Worm (Caenorhabditis elegans) whole organism, L4 larva: Measurements from ENCODE around the gene lin-24.

Source experiments
- D1046.2 ChIP-seq: fragments of 200-800 bp; sonication (Bioruptor generic); IDR thresholded peaks from 2 replicates; pipeline ENCODE4 v1.3.6; 2022; ENCODE audit warnings: missing genetic modification characterization, missing compliant biosample characterization
- F26F4.8 ChIP-seq: fragments of 200-800 bp; sonication (Bioruptor generic); conservative IDR thresholded peaks from 2 replicates; pipeline ENCODE4 v1.3.6; 2022; ENCODE audit warnings: missing genetic modification characterization, missing compliant biosample characterization
- Y48G9A.11 ChIP-seq: fragments of 200-800 bp; sonication (Bioruptor generic); IDR thresholded peaks from 2 replicates; pipeline ENCODE4 v1.3.6; 2022; ENCODE audit warnings: missing genetic modification reagents, missing genetic modification characterization, missing compliant biosample characterization
- Y75B8A.6 ChIP-seq: fragments of 200-800 bp; sonication (Bioruptor generic); IDR thresholded peaks from 2 replicates; pipeline ENCODE4 v1.3.6; 2022; ENCODE audit warnings: missing genetic modification reagents, missing genetic modification characterization, missing compliant biosample characterization
- aly-2 ChIP-seq: sonication (generic microtip); optimal IDR thresholded peaks from 2 replicates; lab custom pipeline; 2018; ENCODE audit warnings: missing biosample characterization, missing genetic modification characterization
- ceh-20 ChIP-seq: fragments of 200-800 bp; sonication (Bioruptor generic); IDR thresholded peaks from 2 replicates; pipeline ENCODE4 v1.3.6; 2022; ENCODE audit warnings: missing genetic modification reagents, missing genetic modification characterization, missing compliant biosample characterization
- ceh-28 ChIP-seq: fragments of 150-350 bp; optimal IDR thresholded peaks from 2 replicates; lab custom pipeline; 2014; ENCODE audit warnings: missing biosample characterization, missing genetic modification reagents, missing genetic modification characterization
- daf-16 ChIP-seq, 3 experiments: sonication (generic microtip); optimal IDR thresholded peaks; 2 replicates each; lab custom pipeline; 2016 to 2017; ENCODE audit warnings: missing genetic modification characterization in 3 of 3, missing genetic modification reagents in 3 of 3, mild to moderate bottlenecking in 2 of 3, missing compliant biosample characterization in 2 of 3, missing biosample characterization in 1 of 3, moderate library complexity in 1 of 3
- dmd-6 ChIP-seq: fragments of 200-800 bp; sonication (Bioruptor generic); IDR thresholded peaks from 2 replicates; pipeline ENCODE4 v1.3.6; 2022; ENCODE audit warnings: missing genetic modification reagents, missing genetic modification characterization, missing compliant biosample characterization
- dmd-9 ChIP-seq: fragments of 200-800 bp; sonication (Bioruptor generic); IDR thresholded peaks from 2 replicates; pipeline ENCODE4 v1.3.6; 2022; ENCODE audit warnings: missing genetic modification reagents, missing genetic modification characterization, missing compliant biosample characterization
- dve-1 ChIP-seq: sonication (generic microtip); optimal IDR thresholded peaks from 2 replicates; lab custom pipeline; 2017; ENCODE audit warnings: antibody characterized with exemption, mild to moderate bottlenecking, missing genetic modification characterization, missing compliant biosample characterization; ENCODE audit not compliant: insufficient read depth
- egl-43 ChIP-seq: fragments of 200-800 bp; sonication (Bioruptor generic); IDR thresholded peaks from 2 replicates; pipeline ENCODE4 v1.3.6; 2022; ENCODE audit warnings: missing genetic modification reagents, missing genetic modification characterization, missing compliant biosample characterization
- gei-8 ChIP-seq: fragments of 200-800 bp; sonication (Bioruptor generic); optimal IDR thresholded peaks from 2 replicates; lab custom pipeline; 2018; ENCODE audit warnings: mild to moderate bottlenecking, missing genetic modification characterization, missing compliant biosample characterization
- hif-1 ChIP-seq, 2 experiments: sonication (generic microtip); optimal IDR thresholded peaks; 2 replicates each; lab custom pipeline; 2016 to 2017; ENCODE audit warnings: missing compliant biosample characterization in 2 of 2, missing genetic modification characterization in 2 of 2, missing genetic modification reagents in 2 of 2, missing genotype in 2 of 2, mild to moderate bottlenecking in 1 of 2
- hlh-11 ChIP-seq: fragments of 200-800 bp; sonication (Bioruptor generic); optimal IDR thresholded peaks from 2 replicates; lab custom pipeline; 2018; ENCODE audit warnings: mild to moderate bottlenecking, missing genetic modification characterization, missing compliant biosample characterization
- lim-7 ChIP-seq: fragments of 200-800 bp; sonication (Bioruptor generic); IDR thresholded peaks from 2 replicates; pipeline ENCODE4 v1.3.6; 2022; ENCODE audit warnings: missing genetic modification characterization, missing compliant biosample characterization
- lir-3 ChIP-seq: sonication (generic microtip); optimal IDR thresholded peaks from 2 replicates; lab custom pipeline; 2016; ENCODE audit warnings: mild to moderate bottlenecking, missing genetic modification characterization, missing compliant biosample characterization
- lsy-2 ChIP-seq, 2 experiments: fragments of 150-350 bp in 1 of 2; sonication (generic microtip) in 1 of 2; optimal IDR thresholded peaks; 2 replicates each; lab custom pipeline; 2014 to 2017; ENCODE audit warnings: missing biosample characterization in 2 of 2, missing genetic modification characterization in 2 of 2
- mdl-1 ChIP-seq, 2 experiments: fragments of 150-350 bp in 1 of 2; sonication (generic microtip) in 1 of 2; optimal IDR thresholded peaks; 2 replicates each; lab custom pipeline; 2014 to 2017; ENCODE audit warnings: missing biosample characterization in 2 of 2, missing genetic modification characterization in 2 of 2
- mes-2 ChIP-seq: sonication (generic microtip); optimal IDR thresholded peaks from 2 replicates; lab custom pipeline; 2016; ENCODE audit warnings: missing genotype, mild to moderate bottlenecking, missing genetic modification characterization, missing compliant biosample characterization; ENCODE audit not compliant: poor library complexity, severe bottlenecking
- mxl-3 ChIP-seq: fragments of 200-800 bp; sonication (Bioruptor generic); optimal IDR thresholded peaks from 2 replicates; lab custom pipeline; 2018; ENCODE audit warnings: mild to moderate bottlenecking, missing genetic modification characterization, missing compliant biosample characterization
- nhr-11 ChIP-seq: fragments of 150-350 bp; optimal IDR thresholded peaks from 2 replicates; lab custom pipeline; 2014; ENCODE audit warnings: missing biosample characterization, missing genetic modification characterization
- nhr-42 ChIP-seq: fragments of 200-800 bp; sonication (Bioruptor generic); IDR thresholded peaks from 2 replicates; pipeline ENCODE4 v1.3.6; 2022; ENCODE audit warnings: missing genetic modification characterization, missing compliant biosample characterization
- nhr-77 ChIP-seq: fragments of 150-350 bp; optimal IDR thresholded peaks from 2 replicates; lab custom pipeline; 2014; ENCODE audit warnings: missing biosample characterization, missing genetic modification characterization
- set-16 ChIP-seq: fragments of 200-800 bp; sonication (Bioruptor generic); IDR thresholded peaks from 2 replicates; pipeline ENCODE4 v1.3.6; 2022; ENCODE audit warnings: missing genetic modification reagents, missing genetic modification characterization, missing compliant biosample characterization
- skn-1 ChIP-seq: fragments of 150-350 bp; optimal IDR thresholded peaks from 2 replicates; lab custom pipeline; 2014; ENCODE audit warnings: missing biosample characterization, missing genetic modification characterization
- tra-1 ChIP-seq: fragments of 200-800 bp; sonication (Bioruptor generic); IDR thresholded peaks from 2 replicates; pipeline ENCODE4 v1.3.6; 2022; ENCODE audit warnings: missing genetic modification reagents, missing genetic modification characterization, missing compliant biosample characterization
- unc-62 ChIP-seq, 3 experiments: fragments of 150-350 bp in 1 of 3; sonication (generic microtip); optimal IDR thresholded peaks in 2 of 3; peaks in 1 of 3; 1 replicate in 1 of 3; 2 replicates in 2 of 3; lab custom pipeline; 2014 to 2017; ENCODE audit warnings: missing biosample characterization in 3 of 3, missing genetic modification characterization in 3 of 3, missing genetic modification reagents in 3 of 3, missing genotype in 1 of 3
- vab-7 ChIP-seq: fragments of 200-800 bp; sonication (Bioruptor generic); IDR thresholded peaks from 2 replicates; pipeline ENCODE4 v1.3.6; 2022; ENCODE audit warnings: missing genetic modification reagents, missing genetic modification characterization, missing compliant biosample characterization
- zfp-2 ChIP-seq: sonication (generic microtip); optimal IDR thresholded peaks from 2 replicates; lab custom pipeline; 2016; ENCODE audit warnings: mild to moderate bottlenecking, missing genetic modification characterization, missing compliant biosample characterization
- ztf-11 ChIP-seq: fragments of 150-350 bp; optimal IDR thresholded peaks from 2 replicates; lab custom pipeline; 2014; ENCODE audit warnings: missing biosample characterization, missing genetic modification characterization

Gene lin-24

DNA sequence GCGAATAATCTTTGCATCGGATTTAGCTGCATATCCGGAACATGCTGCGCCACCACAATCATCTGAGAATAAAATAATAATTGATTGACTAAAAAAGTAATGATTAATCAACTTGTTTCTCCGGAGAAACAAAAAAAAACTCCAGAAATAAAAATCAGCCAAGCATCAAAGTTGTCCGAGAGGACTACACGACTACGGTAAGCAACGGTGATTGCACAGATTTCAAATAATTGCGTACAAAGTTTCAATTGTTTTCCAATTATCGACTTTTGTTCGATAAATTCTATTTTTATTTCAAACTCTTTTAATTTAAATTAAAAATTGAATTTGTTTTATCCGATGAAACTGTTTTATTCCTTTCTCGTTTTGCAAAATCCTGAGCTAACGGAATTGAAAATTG, 35.9 kb upstream of the lin-24 start, which contains the start of gene cpsf-4:
TSS of gene cpsf-4 (minus strand) at position 62 of the 400 bp plus-strand sequence.
- TF ChIP-seq ztf-11 (tag; lab: Kevin White, UChicago): no peak
- peak in 1 of 2 experiments; percentile 91 for TF ChIP-seq lsy-2 (tag; optimal IDR thresholded peaks at IDR 0.05; lab: Kevin White, UChicago)
- TF ChIP-seq aly-2 (tag; lab: Kevin White, UChicago): no peak

DNA sequence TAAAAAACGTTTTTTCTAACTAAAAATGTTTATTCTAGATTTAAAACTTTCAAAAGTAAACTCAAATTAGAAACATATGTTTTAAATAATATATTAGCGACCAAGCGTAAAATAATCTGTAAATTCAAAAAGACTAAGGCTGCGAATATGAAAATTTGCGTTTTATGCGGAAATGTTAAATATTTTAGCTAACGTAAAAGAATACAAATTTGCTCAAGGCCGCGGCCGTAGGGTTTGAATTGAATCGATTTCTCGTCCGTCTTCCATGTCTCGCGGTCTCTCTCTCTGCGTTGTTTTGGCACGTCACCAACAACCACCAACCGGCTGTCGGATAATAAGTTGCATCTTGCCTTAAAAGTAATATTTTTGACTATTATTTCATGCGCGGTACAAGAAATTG, 35.5 kb upstream of the lin-24 start, which contains the start of gene F11A10.5:
TSS of gene F11A10.5 (plus strand) at position 301 of the 400 bp plus-strand sequence.
- TF ChIP-seq lsy-2 (tag; optimal IDR thresholded peaks at IDR 0.05; lab: Kevin White, UChicago) (no peak), unc-62 (GFP tag; optimal IDR thresholded peaks at IDR 0.05 in 1 of 2; lab: Kevin White, UChicago) (peak in 1 of 2 experiments; percentile 48), unc-62 (tag; optimal IDR thresholded peaks at IDR 0.05; lab: Kevin White, UChicago) (no peak), ceh-20 (GFP tag; lab: Robert Waterston, UW) (no peak), nhr-11 (tag; lab: Kevin White, UChicago) (no peak), skn-1 (no peak), nhr-77 (tag; lab: Kevin White, UChicago) (no peak), Y75B8A.6 (GFP tag; lab: Robert Waterston, UW) (no peak), vab-7 (GFP tag; lab: Robert Waterston, UW) (no peak), hif-1 (tag; optimal IDR thresholded peaks at IDR 0.05; lab: Kevin White, UChicago) (peak in 1 of 2 experiments; percentile 32), mes-2 (tag; lab: Kevin White, UChicago) (peak; percentile 28), ztf-11 (tag; lab: Kevin White, UChicago) (no peak), ceh-28 (peak; percentile 3), Y48G9A.11 (GFP tag; lab: Robert Waterston, UW) (no peak), daf-16 (GFP tag; optimal IDR thresholded peaks at IDR 0.05; lab: Kevin White, UChicago) (no peak), daf-16 (tag; optimal IDR thresholded peaks at IDR 0.05; lab: Kevin White, UChicago) (peak; percentile 24)

DNA sequence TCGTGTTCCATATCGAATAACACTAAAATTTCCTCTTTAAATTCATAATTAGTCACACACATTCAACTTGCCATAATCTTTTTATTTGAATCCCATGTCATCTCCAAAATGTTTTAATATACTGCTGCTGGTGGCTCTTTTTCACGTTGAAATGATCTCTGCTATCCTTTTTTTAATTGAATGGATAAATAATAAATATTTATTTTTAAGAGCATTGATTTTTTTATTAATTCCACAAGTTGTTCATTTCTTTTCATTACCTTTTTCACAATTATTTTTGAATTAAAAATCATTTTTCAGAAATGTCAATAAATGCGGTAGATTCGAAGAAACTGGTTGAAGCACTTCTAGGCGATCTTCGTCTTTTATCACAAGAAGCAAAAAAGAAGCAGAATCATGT, 32.8 kb upstream of the lin-24 start, which contains the start of gene mon-2:
TSS of gene mon-2 (plus strand) at position 301 of the 400 bp plus-strand sequence.
- no peak for TF ChIP-seq F26F4.8 (GFP tag; lab: Robert Waterston, UW)
- no peak for TF ChIP-seq nhr-42
- TF ChIP-seq zfp-2 (tag; lab: Kevin White, UChicago): no peak
- TF ChIP-seq dmd-9 (GFP tag; lab: Robert Waterston, UW): no peak
- TF ChIP-seq lim-7 (GFP tag; lab: Robert Waterston, UW): no peak
- TF ChIP-seq dve-1 (tag; lab: Kevin White, UChicago): no peak

DNA sequence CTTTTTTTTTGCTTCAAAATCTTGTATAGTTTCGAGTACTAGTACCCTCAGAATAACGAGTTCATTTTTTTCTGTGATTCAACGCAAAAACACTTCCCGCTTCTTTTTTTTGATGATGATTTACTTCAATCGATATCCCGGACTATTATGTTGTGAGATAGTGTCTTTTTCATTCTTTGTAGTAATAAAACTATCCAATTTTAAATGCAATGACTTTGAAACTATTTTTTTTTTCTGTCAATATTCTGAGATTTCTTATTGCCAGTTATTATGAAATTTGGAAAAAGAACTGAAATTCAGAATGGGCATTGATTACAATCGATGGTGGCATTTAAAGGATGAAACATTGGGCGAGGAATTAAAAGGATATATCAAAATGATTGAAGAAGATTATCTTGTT, 23.7 kb upstream of the lin-24 start, which contains the start of gene M18.3:
TSS of gene M18.3 (plus strand) at position 301 of the 400 bp plus-strand sequence.
- TF ChIP-seq dmd-6 (GFP tag; lab: Robert Waterston, UW) (no peak), D1046.2 (no peak), lir-3 (tag; lab: Kevin White, UChicago) (no peak), nhr-42 (no peak)
- TF ChIP-seq, all 104 proteins: peak for 0

DNA sequence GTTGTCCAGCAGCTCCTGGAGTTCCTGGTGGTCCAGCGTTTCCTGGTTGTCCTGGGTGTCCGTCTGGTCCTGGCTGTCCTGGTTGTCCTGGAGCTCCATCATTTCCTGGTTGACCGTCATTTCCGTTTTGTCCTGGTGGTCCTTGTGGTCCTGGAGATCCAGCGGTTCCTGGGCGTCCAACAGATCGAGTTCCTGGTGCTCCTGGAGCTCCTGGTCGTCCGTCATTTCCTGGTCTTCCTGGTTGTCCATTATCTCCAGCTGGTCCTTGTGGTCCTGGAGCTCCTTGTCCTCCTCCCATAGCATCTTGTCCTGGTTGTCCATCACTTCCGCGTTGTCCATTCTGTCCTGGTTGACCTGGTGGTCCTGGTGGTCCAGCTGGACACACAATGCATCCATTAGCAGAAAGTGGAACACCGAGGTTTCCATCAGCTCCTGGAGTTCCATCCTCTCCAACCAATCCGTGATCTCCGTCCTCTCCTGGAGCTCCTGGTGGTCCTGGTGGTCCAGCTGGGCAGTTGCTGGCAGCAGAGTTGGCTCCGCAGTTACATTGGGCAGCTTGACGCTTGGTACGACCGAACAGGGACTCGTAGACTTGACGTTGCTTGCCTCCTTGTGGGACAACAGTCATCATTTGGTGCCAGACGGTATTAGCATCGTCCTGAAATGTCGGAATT, 20.2 kb upstream of the lin-24 start:
- TF ChIP-seq egl-43 (GFP tag; lab: Robert Waterston, UW) (peak; percentile 49; the same call in 1 of the 2 replicates), gei-8 (GFP tag; lab: Kevin White, UChicago) (peak; percentile 27), hlh-11 (tag; lab: Kevin White, UChicago) (peak; percentile 3), Y48G9A.11 (GFP tag; lab: Robert Waterston, UW) (no peak), mdl-1 (tag; optimal IDR thresholded peaks at IDR 0.05; lab: Kevin White, UChicago) (no peak), set-16 (GFP tag; lab: Robert Waterston, UW) (peak; percentile 82), mxl-3 (GFP tag; lab: Kevin White, UChicago) (no peak), tra-1 (GFP tag; lab: Robert Waterston, UW) (0 out of 2 replicates have a peak, but pooled peaks have one; percentile 20)
